Worm (Caenorhabditis elegans) whole organism, dauer: ENCODE data around the gene T24H7.2.

Experiments used
- unc-62 ChIP-seq: sonication (generic microtip); optimal IDR thresholded peaks from 2 replicates; lab custom pipeline; 2017; ENCODE audit warnings: missing biosample characterization, missing genetic modification reagents, missing genetic modification characterization

Gene T24H7.2

ce11 chrII:6247011-6247410 lies at the start of gene T24H7.2:
Gene T24H7.2, plus strand, starts transcription at chrII:6247311.
- no peak for TF ChIP-seq unc-62

DNA sequence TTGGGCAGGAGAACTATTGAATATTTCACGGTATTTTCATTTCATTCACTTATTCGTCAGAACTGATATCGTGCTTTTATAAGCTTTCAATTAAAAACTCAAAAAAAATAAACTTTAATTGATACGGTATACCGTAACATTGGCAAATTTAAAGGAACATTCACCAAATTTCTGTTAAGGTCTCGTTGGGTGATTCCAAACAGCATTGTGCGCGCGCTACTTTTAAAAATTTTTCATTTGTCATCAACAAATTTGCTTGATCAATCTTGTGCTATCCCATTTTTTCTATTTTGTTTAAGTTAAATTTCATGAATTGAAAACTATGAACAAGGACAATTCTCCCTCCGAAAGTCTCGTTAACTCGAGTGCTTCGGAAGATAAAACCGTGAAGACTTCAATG lies 48.6 kb upstream of the T24H7.2 start, which contains the start of gene szy-4:
szy-4 (plus strand) TSS at position 229 of the 400 bp plus-strand sequence.
- TF ChIP-seq unc-62, result no peak

DNA sequence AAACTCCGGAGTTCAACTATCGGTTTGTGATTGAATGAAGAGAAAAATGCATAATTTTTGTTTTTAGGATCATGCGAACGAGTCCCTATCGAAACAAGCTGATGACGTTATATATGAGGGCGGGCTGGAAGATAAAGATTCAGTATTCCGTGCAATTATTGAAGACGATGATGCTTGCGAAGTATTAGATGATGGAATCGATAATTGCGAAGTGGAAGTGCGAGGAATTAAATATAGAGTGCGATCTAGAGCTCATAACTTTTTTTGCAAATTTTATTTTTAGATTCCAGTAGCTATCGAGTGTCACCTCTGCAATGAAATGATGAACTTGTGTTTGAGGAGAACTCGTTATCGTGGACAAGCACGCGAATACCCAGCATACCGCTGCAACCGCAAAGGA lies 48.1 kb upstream of the T24H7.2 start:
- no peak for TF ChIP-seq unc-62

DNA sequence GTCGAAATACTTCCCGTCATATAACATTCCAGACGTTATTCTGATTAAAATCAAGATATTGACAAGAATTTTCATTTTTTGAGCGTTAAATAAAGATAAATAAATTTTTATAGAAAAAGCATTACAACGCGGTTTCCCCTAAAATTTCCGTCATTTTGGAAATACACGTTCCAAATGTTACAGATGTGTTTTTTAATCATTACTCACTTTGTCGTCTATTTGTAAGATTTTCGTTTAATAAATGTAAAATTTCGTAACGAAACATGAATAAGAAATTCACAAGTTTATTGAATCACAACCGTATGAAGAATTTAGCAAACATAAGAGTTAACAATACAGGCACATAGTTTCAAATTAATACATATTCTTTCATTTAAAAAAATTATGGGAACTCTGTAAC lies 44.2 kb upstream of the T24H7.2 start, which contains the start of gene C30B5.17:
C30B5.17 (minus strand) TSS at position 101 of the 400 bp plus-strand sequence.
- no peak for TF ChIP-seq unc-62

ce11 chrII:6207252-6207651 lies 39.9 kb upstream of the T24H7.2 start:
- TF ChIP-seq unc-62, result no peak

DNA sequence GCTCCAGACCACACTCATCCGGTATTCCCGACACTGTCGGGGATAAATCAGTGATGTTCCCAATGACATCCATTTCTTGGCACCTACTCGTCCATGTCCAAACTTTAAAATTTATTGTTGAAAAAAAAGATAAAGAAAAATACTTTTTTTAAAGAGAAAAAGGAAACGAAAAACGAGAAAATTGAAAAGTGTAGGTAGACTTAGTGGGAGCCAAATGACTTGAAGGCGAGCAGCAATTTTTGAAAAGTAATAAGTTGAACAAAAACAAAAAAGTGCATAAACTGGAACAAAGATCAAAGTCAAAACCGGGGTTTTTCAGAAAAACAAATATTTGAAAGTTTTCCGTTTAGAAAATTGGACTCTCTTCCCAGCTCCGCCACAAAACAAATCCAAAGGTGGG lies 39.0 kb upstream of the T24H7.2 start, which contains the start of gene daf-37:
daf-37 (minus strand) TSS at position 101 of the 400 bp plus-strand sequence.
- no peak for TF ChIP-seq unc-62

ce11 chrII:6219346-6219745 lies 27.8 kb upstream of the T24H7.2 start, which contains the start of gene mks-2:
Gene mks-2, minus strand, starts transcription at chrII:6219446.
- no peak for TF ChIP-seq unc-62

DNA sequence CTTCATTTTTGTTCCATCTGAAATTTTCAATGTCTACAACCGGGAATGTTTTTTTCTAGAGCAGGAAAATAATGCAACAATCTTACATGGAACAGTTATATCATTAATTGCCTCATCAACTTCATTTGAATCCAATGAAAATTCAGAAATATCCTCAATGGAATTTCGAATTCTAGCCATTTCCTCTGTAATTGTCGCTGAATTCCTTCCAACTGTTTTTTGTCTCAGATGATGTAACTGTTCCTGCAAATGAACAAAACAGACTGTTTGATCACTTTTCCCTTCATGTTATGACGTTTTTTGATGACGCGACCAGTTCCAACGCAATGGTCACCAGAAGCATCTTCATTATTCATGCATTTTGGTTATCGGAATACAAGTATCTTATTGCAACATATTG lies 25.6 kb upstream of the T24H7.2 start:
- TF ChIP-seq unc-62, result no peak

ce11 chrII:6222558-6222957 lies 24.6 kb upstream of the T24H7.2 start, which contains the start of gene C30B5.6:
Gene C30B5.6, minus strand, starts transcription at chrII:6222658.
- TF ChIP-seq unc-62, result no peak

ce11 chrII:6223755-6224154 lies 23.4 kb upstream of the T24H7.2 start:
- no peak for TF ChIP-seq unc-62

ce11 chrII:6226995-6227394 lies 20.1 kb upstream of the T24H7.2 start, which contains the start of gene srsy-2:
Gene srsy-2, minus strand, starts transcription at chrII:6227095.
- no peak for TF ChIP-seq unc-62

- TF ChIP-seq unc-62, result no peak
Measured at ce11 chrII:6230116-6230515, 17.0 kb upstream of the T24H7.2 start.

DNA sequence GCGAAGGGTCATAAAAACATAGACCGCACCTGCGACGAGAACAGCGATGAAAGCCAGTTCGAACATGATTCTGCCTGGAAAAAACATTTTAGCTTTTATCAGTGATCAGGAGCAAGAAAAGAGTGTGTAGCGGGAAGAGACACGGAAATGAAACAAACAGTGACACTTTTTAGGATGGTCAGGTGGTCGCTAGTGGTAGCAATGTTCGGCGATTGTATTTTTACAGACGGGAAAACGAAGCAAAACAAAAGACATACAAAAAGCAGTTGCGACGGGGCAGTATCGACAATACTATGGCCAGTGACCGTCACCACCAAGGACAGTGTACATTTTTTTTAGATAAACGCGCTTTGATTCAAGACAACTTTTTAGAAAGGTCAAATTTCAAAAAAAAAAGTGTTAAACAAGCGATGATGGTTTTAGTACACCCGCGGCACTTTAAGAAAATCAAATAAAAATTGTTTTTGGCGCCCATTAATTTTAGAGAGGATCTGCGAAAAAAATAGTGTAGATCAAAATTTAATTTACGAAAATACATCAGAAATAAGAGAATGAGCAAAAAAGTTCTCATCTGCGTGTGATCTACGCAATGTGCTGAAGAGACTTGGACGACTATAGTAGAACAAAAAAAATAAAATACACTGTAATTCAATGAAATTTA lies 11.5 kb upstream of the T24H7.2 start, which contains the start of gene T24H7.9:
T24H7.9 (minus strand) TSS at position 74 of the 661 bp plus-strand sequence.
- TF ChIP-seq unc-62, result no peak

ce11 chrII:6236093-6236945 lies 10.8 kb upstream of the T24H7.2 start:
- TF ChIP-seq unc-62, result no peak

DNA sequence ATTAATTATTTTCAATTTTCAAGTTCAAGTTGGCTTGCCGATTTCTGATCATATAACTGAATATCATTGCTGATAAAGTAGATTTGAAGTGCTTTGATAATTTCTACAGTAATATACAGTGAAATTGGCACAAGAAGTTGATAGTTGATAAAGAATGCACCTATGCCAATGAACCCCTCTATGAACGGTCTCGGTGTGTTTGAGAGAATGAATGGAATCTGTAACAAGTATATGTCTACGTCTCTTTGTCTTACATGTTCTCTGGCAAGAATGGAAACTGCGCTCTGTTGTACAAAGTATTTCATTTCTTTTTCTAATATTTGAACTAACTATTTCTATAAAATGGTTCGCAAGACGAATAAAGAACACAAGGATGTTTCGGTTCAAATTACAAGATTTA lies 5.4 kb upstream of the T24H7.2 start, which contains the start of gene T24H7.8:
T24H7.8 (plus strand) TSS at position 301 of the 400 bp plus-strand sequence.
- no peak for TF ChIP-seq unc-62

DNA sequence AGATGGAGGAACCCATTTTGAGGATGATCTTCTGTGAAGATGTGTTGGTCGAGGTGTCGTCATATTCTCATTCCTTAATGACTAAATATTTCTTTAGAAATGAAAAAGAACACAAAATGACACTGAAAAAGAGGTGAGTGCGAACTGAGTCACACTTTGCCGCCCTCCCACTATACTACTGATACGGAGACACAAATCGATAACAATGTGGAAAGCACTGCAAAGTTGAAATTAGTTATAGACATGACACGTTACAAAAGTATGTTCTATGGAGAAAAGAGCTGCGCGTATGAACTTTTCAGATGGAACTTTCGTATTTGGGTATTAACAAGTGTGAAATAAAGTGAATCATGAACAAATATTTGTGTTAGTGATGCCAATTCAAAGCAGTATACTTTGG lies 2.9 kb upstream of the T24H7.2 start, which contains the start of gene tat-4:
tat-4 (minus strand) TSS at position 117 of the 400 bp plus-strand sequence.
- TF ChIP-seq unc-62, result no peak

DNA sequence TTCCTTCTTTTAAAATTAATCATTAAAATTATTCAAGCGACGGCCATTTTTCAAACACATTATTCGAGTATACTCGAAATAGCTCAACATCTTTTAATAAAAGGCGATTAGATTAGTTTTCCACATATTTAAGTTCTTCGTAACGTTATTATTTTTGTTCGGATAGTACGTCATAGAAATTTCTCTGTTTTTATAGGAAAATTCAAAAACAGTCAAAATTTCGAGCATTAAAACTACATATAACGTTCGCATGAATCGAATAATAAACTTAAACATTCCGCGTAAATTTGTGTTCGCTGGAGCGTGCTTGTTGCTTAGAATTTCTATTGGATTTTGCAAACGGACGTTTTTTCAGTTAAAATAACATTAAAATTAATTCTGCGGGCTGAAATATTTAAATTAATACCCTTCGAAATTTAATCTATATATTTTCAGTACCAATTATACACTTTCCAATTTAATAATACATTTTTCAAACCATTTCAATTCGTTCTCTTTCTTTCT lies 1.9 kb upstream of the T24H7.2 start, which contains the start of gene blos-4:
blos-4 (plus strand) TSS at position 51 of the 504 bp plus-strand sequence.
- TF ChIP-seq unc-62, result no peak
